Worm (Caenorhabditis elegans): Measurements from ENCODE around the gene srd-1.

The srd-1 gene

ce11 chrII:10139177-10139640 lies 43.3 kb downstream of the srd-1 start, which contains the start of gene asah-2:
Gene asah-2 (plus strand): TSS chrII:10139590.
- TF ChIP-seq ccch-3 (GFP tag; optimal IDR thresholded peaks at IDR 0.05), result no peak
- peak; percentile 68 for TF ChIP-seq nhr-80 (tag; optimal IDR thresholded peaks at IDR 0.05)
- TF ChIP-seq F57C9.4 (tag; optimal IDR thresholded peaks at IDR 0.05), result no peak
- TF ChIP-seq lsy-27 (tag; optimal IDR thresholded peaks at IDR 0.05; ENCODE audit: borderline replicate concordance, insufficient read depth), result no peak
- no peak for TF ChIP-seq sea-2 (GFP tag; IDR thresholded peaks at IDR 0.05)
- TF ChIP-seq ztf-18 (tag; optimal IDR thresholded peaks at IDR 0.05), result no peak

- TF ChIP-seq ztf-25 (GFP tag; IDR thresholded peaks at IDR 0.05), result no peak
- TF ChIP-seq nhr-120 (GFP tag; IDR thresholded peaks at IDR 0.05), result no peak
- TF ChIP-seq lsl-1 (GFP tag; optimal IDR thresholded peaks at IDR 0.05), result no peak
- no peak for TF ChIP-seq snpc-1.3 (tag; optimal IDR thresholded peaks at IDR 0.05; ENCODE audit: insufficient read depth)
- no peak for TF ChIP-seq ceh-40 (GFP tag; IDR thresholded peaks at IDR 0.05)
- no peak for TF ChIP-seq mxl-1 (tag; optimal IDR thresholded peaks at IDR 0.05)
- TF ChIP-seq Y53F4B.3 (GFP tag; IDR thresholded peaks at IDR 0.05), result no peak
- TF ChIP-seq ceh-58 (GFP tag; IDR thresholded peaks at IDR 0.05), result no peak
- TF ChIP-seq let-526 (GFP tag; IDR thresholded peaks at IDR 0.05), result no peak
These were observed 45.2 kb downstream of the srd-1 start, which contains the start of gene phg-1 for ce11 chrII:10137358-10137757. Gene phg-1 (plus strand): TSS chrII:10137658.

ce11 chrII:10136771-10137170 lies 45.8 kb downstream of the srd-1 start:
- no peak for TF ChIP-seq F57A8.1 (GFP tag; optimal IDR thresholded peaks at IDR 0.05)
- no peak for TF ChIP-seq lin-35 (GFP tag; optimal IDR thresholded peaks at IDR 0.05)
- no peak for TF ChIP-seq bed-2 (GFP tag; IDR thresholded peaks at IDR 0.05)
- no peak for TF ChIP-seq dpl-1 (GFP tag; optimal IDR thresholded peaks at IDR 0.05)
- no peak for TF ChIP-seq lin-40 (tag; optimal IDR thresholded peaks at IDR 0.05)
- TF ChIP-seq B0261.1 (tag; optimal IDR thresholded peaks at IDR 0.05), result no peak
- TF ChIP-seq F57C9.4 (tag; optimal IDR thresholded peaks at IDR 0.05), result no peak
- no peak for TF ChIP-seq tlf-1 (GFP tag; optimal IDR thresholded peaks at IDR 0.05)
- no peak for TF ChIP-seq nhr-179 (tag; optimal IDR thresholded peaks at IDR 0.05)
- no peak for TF ChIP-seq lsl-1 (GFP tag; optimal IDR thresholded peaks at IDR 0.05)
- TF ChIP-seq hlh-12 (tag; optimal IDR thresholded peaks at IDR 0.05), result no peak
- no peak for TF ChIP-seq akir-1 (GFP tag; optimal IDR thresholded peaks at IDR 0.05)
- no peak for TF ChIP-seq nhr-80 (tag; optimal IDR thresholded peaks at IDR 0.05)
- TF ChIP-seq nfya-2 (GFP tag; IDR thresholded peaks at IDR 0.05), result no peak
- TF ChIP-seq F49E8.2 (tag; optimal IDR thresholded peaks at IDR 0.05; ENCODE audit: insufficient read depth), result no peak

ce11 chrII:10134285-10134995 lies 48.1 kb downstream of the srd-1 start, which contains the start of gene F27E5.9:
Gene F27E5.9 (plus strand): TSS chrII:10134945.
- TF ChIP-seq snpc-1.3 (tag; optimal IDR thresholded peaks at IDR 0.05; ENCODE audit: insufficient read depth) (no peak), nfya-2 (GFP tag; IDR thresholded peaks at IDR 0.05) (no peak), nhr-80 (tag; optimal IDR thresholded peaks at IDR 0.05) (peak; percentile 87)

ce11 chrII:10132818-10133217 lies 49.7 kb downstream of the srd-1 start:
- no peak for TF ChIP-seq rcor-1 (GFP tag; IDR thresholded peaks at IDR 0.05)
- TF ChIP-seq ZK185.1 (tag; optimal IDR thresholded peaks at IDR 0.05; ENCODE audit: poor library complexity, severe bottlenecking), result no peak
- TF ChIP-seq xnd-1 (tag; optimal IDR thresholded peaks at IDR 0.05), result no peak
- TF ChIP-seq B0336.3 (GFP tag; IDR thresholded peaks at IDR 0.05), result no peak
- TF ChIP-seq ama-1 (optimal IDR thresholded peaks at IDR 0.05), result no peak
- TF ChIP-seq ama-1 (GFP tag; optimal IDR thresholded peaks at IDR 0.05), result no peak
- TF ChIP-seq aptf-3 (GFP tag; IDR thresholded peaks at IDR 0.05), result no peak
- no peak for TF ChIP-seq Y79H2A.3 (GFP tag; conservative IDR thresholded peaks at IDR 0.05)
- TF ChIP-seq pha-4 (tag; optimal IDR thresholded peaks at IDR 0.05), result no peak
- no peak for TF ChIP-seq hlh-12 (tag; optimal IDR thresholded peaks at IDR 0.05)

Data from whole organism, young adult.